Worm (Caenorhabditis elegans) whole organism, late embryonic: ENCODE measurements around the gene clec-240.

Source experiments
- C08G9.2 ChIP-seq: sonication (generic microtip); optimal IDR thresholded peaks from 2 replicates; lab custom pipeline; 2016; ENCODE audit warnings: mild to moderate bottlenecking, missing genetic modification characterization, moderate library complexity, missing compliant biosample characterization
- K09A11.1 ChIP-seq: sonication (generic microtip); optimal IDR thresholded peaks from 2 replicates; lab custom pipeline; 2017; ENCODE audit warnings: antibody characterized with exemption, mild to moderate bottlenecking, missing genetic modification characterization, missing compliant biosample characterization; ENCODE audit not compliant: insufficient read depth
- T23F11.4 ChIP-seq: fragments of 200-800 bp; sonication (Bioruptor generic); optimal IDR thresholded peaks from 2 replicates; lab custom pipeline; 2018; ENCODE audit warnings: mild to moderate bottlenecking, missing genetic modification characterization, missing compliant biosample characterization
- Y22D7AL.16 ChIP-seq: sonication (generic microtip); optimal IDR thresholded peaks from 2 replicates; lab custom pipeline; 2016; ENCODE audit warnings: missing genetic modification characterization, missing compliant biosample characterization
- ahr-1 ChIP-seq: sonication (generic microtip); optimal IDR thresholded peaks from 2 replicates; lab custom pipeline; 2016; ENCODE audit warnings: missing genetic modification characterization, missing compliant biosample characterization
- ceh-19 ChIP-seq: fragments of 200-800 bp; sonication (Bioruptor generic); optimal IDR thresholded peaks from 2 replicates; lab custom pipeline; 2018; ENCODE audit warnings: mild to moderate bottlenecking, missing genetic modification characterization, missing compliant biosample characterization
- ceh-2 ChIP-seq: sonication (generic microtip); optimal IDR thresholded peaks from 2 replicates; lab custom pipeline; 2016; ENCODE audit warnings: missing genotype, missing genetic modification characterization, missing compliant biosample characterization
- ceh-24 ChIP-seq: sonication (generic microtip); optimal IDR thresholded peaks from 2 replicates; lab custom pipeline; 2016; ENCODE audit warnings: mild to moderate bottlenecking, missing genetic modification characterization, missing compliant biosample characterization
- ceh-9 ChIP-seq: sonication (generic microtip); optimal IDR thresholded peaks from 2 replicates; lab custom pipeline; 2016; ENCODE audit warnings: mild to moderate bottlenecking, missing genetic modification characterization, inconsistent platforms, missing compliant biosample characterization
- che-1 ChIP-seq: sonication (generic microtip); optimal IDR thresholded peaks from 2 replicates; lab custom pipeline; 2016; ENCODE audit warnings: mild to moderate bottlenecking, missing genetic modification characterization, missing compliant biosample characterization
- elt-2 ChIP-seq: sonication (generic microtip); optimal IDR thresholded peaks from 2 replicates; lab custom pipeline; 2016; ENCODE audit warnings: missing genetic modification reagents, missing genetic modification characterization, missing compliant biosample characterization
- elt-4 ChIP-seq: sonication (generic microtip); optimal IDR thresholded peaks from 2 replicates; lab custom pipeline; 2016; ENCODE audit warnings: missing genetic modification characterization, missing compliant biosample characterization
- gmeb-2 ChIP-seq: sonication (generic microtip); optimal IDR thresholded peaks from 2 replicates; lab custom pipeline; 2016; ENCODE audit warnings: missing genetic modification characterization, inconsistent platforms, missing compliant biosample characterization
- hlh-13 ChIP-seq: fragments of 200-800 bp; sonication (Bioruptor generic); optimal IDR thresholded peaks from 2 replicates; lab custom pipeline; 2018; ENCODE audit warnings: mild to moderate bottlenecking, missing genetic modification characterization, missing compliant biosample characterization
- hlh-15 ChIP-seq: sonication (generic microtip); optimal IDR thresholded peaks from 2 replicates; lab custom pipeline; 2016; ENCODE audit warnings: missing genetic modification characterization, missing compliant biosample characterization
- hlh-30 ChIP-seq: sonication (generic microtip); optimal IDR thresholded peaks from 2 replicates; lab custom pipeline; 2017; ENCODE audit warnings: antibody characterized with exemption, missing genetic modification characterization, missing compliant biosample characterization; ENCODE audit not compliant: insufficient read depth
- hlh-6 ChIP-seq: sonication (generic microtip); optimal IDR thresholded peaks from 2 replicates; lab custom pipeline; 2016; ENCODE audit warnings: missing genotype, missing genetic modification characterization, missing compliant biosample characterization
- lim-6 ChIP-seq: sonication (generic microtip); optimal IDR thresholded peaks from 2 replicates; lab custom pipeline; 2016; ENCODE audit warnings: missing genetic modification characterization, missing compliant biosample characterization
- lin-11 ChIP-seq: fragments of 200-800 bp; sonication (Bioruptor generic); optimal IDR thresholded peaks from 2 replicates; lab custom pipeline; 2018; ENCODE audit warnings: mild to moderate bottlenecking, missing genetic modification characterization, missing compliant biosample characterization
- mec-3 ChIP-seq: sonication (generic microtip); optimal IDR thresholded peaks from 2 replicates; lab custom pipeline; 2016; ENCODE audit warnings: borderline replicate concordance, missing genetic modification characterization, missing compliant biosample characterization
- nfya-1 ChIP-seq: sonication (generic microtip); optimal IDR thresholded peaks from 2 replicates; lab custom pipeline; 2017; ENCODE audit warnings: missing genetic modification characterization, mild to moderate bottlenecking, missing compliant biosample characterization, antibody characterized with exemption, moderate library complexity
- npax-4 ChIP-seq: sonication (generic microtip); optimal IDR thresholded peaks from 2 replicates; lab custom pipeline; 2016; ENCODE audit warnings: missing genetic modification characterization, missing compliant biosample characterization
- odd-2 ChIP-seq: sonication (generic microtip); optimal IDR thresholded peaks from 2 replicates; lab custom pipeline; 2017; ENCODE audit warnings: antibody characterized with exemption, mild to moderate bottlenecking, missing genetic modification characterization, missing compliant biosample characterization
- pag-3 ChIP-seq: sonication (generic microtip); optimal IDR thresholded peaks from 2 replicates; lab custom pipeline; 2016; ENCODE audit warnings: missing compliant biosample characterization, missing genetic modification characterization, borderline replicate concordance
- pat-9 ChIP-seq: fragments of 200-800 bp; sonication (Bioruptor generic); optimal IDR thresholded peaks from 2 replicates; lab custom pipeline; 2018; ENCODE audit warnings: mild to moderate bottlenecking, missing genetic modification characterization, moderate library complexity, missing compliant biosample characterization
- pha-2 ChIP-seq: sonication (generic microtip); optimal IDR thresholded peaks from 2 replicates; lab custom pipeline; 2017; ENCODE audit warnings: mild to moderate bottlenecking, missing genetic modification characterization, missing compliant biosample characterization
- pha-4 ChIP-seq: fragments of 150-350 bp; optimal IDR thresholded peaks from 2 replicates; lab custom pipeline; 2018; ENCODE audit warnings: missing biosample characterization, missing genetic modification reagents, missing genetic modification characterization
- ref-2 ChIP-seq: sonication (generic microtip); optimal IDR thresholded peaks from 2 replicates; lab custom pipeline; 2016; ENCODE audit warnings: missing genetic modification characterization, missing compliant biosample characterization
- sox-2 ChIP-seq: fragments of 200-800 bp; sonication (Bioruptor generic); IDR thresholded peaks from 2 replicates; pipeline ENCODE4 v1.3.6; 2022; ENCODE audit warnings: missing genetic modification reagents, missing genetic modification characterization, missing compliant biosample characterization
- sox-4 ChIP-seq: sonication (generic microtip); optimal IDR thresholded peaks from 2 replicates; lab custom pipeline; 2017; ENCODE audit warnings: mild to moderate bottlenecking, missing genetic modification characterization, inconsistent platforms, missing compliant biosample characterization
- tbx-2 ChIP-seq: sonication (generic microtip); optimal IDR thresholded peaks from 2 replicates; lab custom pipeline; 2016; ENCODE audit warnings: missing genetic modification characterization, missing compliant biosample characterization
- tbx-7 ChIP-seq: sonication (generic microtip); optimal IDR thresholded peaks from 2 replicates; lab custom pipeline; 2016; ENCODE audit warnings: missing genotype, missing genetic modification characterization, missing compliant biosample characterization
- ttx-3 ChIP-seq: sonication (generic microtip); optimal IDR thresholded peaks from 2 replicates; lab custom pipeline; 2016; ENCODE audit warnings: missing genetic modification reagents, missing genetic modification characterization, missing compliant biosample characterization
- unc-42 ChIP-seq: sonication (generic microtip); optimal IDR thresholded peaks from 2 replicates; lab custom pipeline; 2016; ENCODE audit warnings: missing genotype, missing genetic modification characterization, missing compliant biosample characterization
- unc-86 ChIP-seq: sonication (generic microtip); optimal IDR thresholded peaks from 2 replicates; lab custom pipeline; 2016; ENCODE audit warnings: missing genetic modification characterization, missing compliant biosample characterization
- ztf-16 ChIP-seq: sonication (generic microtip); optimal IDR thresholded peaks from 2 replicates; lab custom pipeline; 2017; ENCODE audit warnings: missing genetic modification characterization, missing compliant biosample characterization

Gene clec-240

DNA sequence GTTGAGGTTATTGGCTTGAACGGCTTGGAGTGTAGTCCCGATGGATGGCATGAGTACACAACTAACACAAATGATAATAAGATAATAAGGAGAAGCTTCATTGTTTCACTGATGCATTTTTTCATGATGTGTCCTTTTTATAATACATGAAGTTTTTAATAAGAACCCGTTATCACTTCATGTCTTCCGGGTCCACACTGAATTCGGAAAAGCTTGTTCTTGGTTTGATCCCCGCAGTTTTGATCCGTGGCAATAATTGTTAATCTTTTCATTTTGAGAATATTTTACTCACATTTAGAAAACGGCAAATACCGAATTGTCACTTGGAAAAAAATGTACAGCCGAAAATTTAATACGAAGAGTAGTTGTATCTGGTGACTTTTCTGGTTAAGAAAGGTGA, 21.2 kb upstream of the clec-240 start, which contains the start of gene Y102A5C.27:
Gene Y102A5C.27, minus strand, starts transcription at position 101 of the 400 bp plus-strand sequence.
- TF ChIP-seq ceh-19 (GFP tag; lab: Kevin White, UChicago) (no peak), mec-3 (tag; lab: Kevin White, UChicago) (no peak), pha-2 (tag; lab: Kevin White, UChicago) (no peak), hlh-15 (no peak), hlh-6 (tag; lab: Kevin White, UChicago) (no peak), K09A11.1 (no peak), tbx-2 (tag; lab: Kevin White, UChicago) (no peak), hlh-13 (GFP tag; lab: Kevin White, UChicago) (no peak), pha-4 (tag; lab: Kevin White, UChicago) (no peak), npax-4 (tag; lab: Kevin White, UChicago) (no peak), ceh-24 (no peak), gmeb-2 (tag; lab: Kevin White, UChicago) (no peak)
- TF ChIP-seq, all 69 proteins: peak for 0

DNA sequence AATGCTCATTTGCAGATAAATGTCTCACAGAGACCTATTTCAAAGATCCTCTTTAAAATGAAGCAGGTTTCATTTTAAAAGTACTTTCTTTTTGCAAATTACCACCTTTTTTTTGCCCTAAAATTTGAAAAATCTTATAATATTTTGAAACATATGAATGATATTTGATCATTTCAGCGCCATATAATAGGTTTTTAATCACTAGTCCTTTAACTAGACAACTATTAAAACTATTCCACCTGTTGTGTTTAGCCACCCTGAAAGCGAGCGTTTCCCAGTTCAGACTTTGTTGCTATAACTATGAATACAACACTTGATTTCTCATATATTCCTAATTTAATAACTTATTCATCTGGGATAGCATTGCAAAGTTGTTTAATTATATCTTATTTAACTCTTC, 18.1 kb upstream of the clec-240 start, which contains the start of gene srz-95:
Gene srz-95, plus strand, starts transcription at position 301 of the 400 bp plus-strand sequence.
- no peak for TF ChIP-seq lim-6 (tag; lab: Kevin White, UChicago)
- no peak for TF ChIP-seq npax-4 (tag; lab: Kevin White, UChicago)
- TF ChIP-seq pat-9 (tag; lab: Kevin White, UChicago): no peak
- no peak for TF ChIP-seq hlh-13 (GFP tag; lab: Kevin White, UChicago)

DNA sequence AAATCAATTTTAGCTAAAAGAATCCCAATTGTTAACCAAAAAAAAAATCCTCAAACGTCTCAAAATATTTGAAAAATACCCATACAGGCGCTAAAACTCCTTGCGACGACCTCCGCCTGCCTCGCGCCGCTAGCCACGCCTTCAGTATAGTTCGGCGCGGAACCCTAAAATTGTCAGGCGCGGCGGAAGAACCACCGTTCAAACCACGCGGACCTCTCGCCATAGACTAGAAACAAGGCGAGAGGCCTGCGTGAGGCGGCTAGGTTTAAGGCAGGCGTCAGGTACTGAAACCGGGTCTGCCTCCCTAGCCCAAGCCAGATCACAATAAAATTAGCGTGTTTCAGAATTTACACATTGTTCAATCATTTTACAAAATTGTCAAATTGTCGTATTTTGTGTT, 17.4 kb upstream of the clec-240 start:
- TF ChIP-seq C08G9.2 (tag; lab: Kevin White, UChicago) (no peak), nfya-1 (tag; lab: Kevin White, UChicago) (no peak), ztf-16 (tag; lab: Kevin White, UChicago) (no peak), T23F11.4 (GFP tag; lab: Kevin White, UChicago) (no peak), K09A11.1 (no peak), ahr-1 (tag; lab: Kevin White, UChicago) (no peak), pat-9 (tag; lab: Kevin White, UChicago) (no peak), unc-42 (no peak), sox-4 (tag; lab: Kevin White, UChicago) (no peak), tbx-7 (no peak), gmeb-2 (tag; lab: Kevin White, UChicago) (no peak), elt-2 (no peak), ref-2 (tag; lab: Kevin White, UChicago) (no peak), unc-86 (tag; lab: Kevin White, UChicago) (no peak), hlh-13 (GFP tag; lab: Kevin White, UChicago) (no peak)

- TF ChIP-seq hlh-30 (tag; lab: Kevin White, UChicago) (no peak), tbx-2 (tag; lab: Kevin White, UChicago) (no peak), ceh-2 (no peak), elt-4 (tag; lab: Kevin White, UChicago) (no peak), pag-3 (tag; lab: Kevin White, UChicago) (no peak), Y22D7AL.16 (tag; lab: Kevin White, UChicago) (no peak), odd-2 (tag; lab: Kevin White, UChicago) (no peak), sox-2 (GFP tag; lab: Robert Waterston, UW) (no peak), pat-9 (tag; lab: Kevin White, UChicago) (no peak)
Observed at ce11 chrV:17000204-17000603, 9.6 kb upstream of the clec-240 start, which contains the start of gene str-217. Gene str-217 (minus strand): TSS chrV:17000304.

- TF ChIP-seq elt-2 (no peak), pha-4 (tag; lab: Kevin White, UChicago) (no peak), ttx-3 (tag; lab: Kevin White, UChicago) (no peak), che-1 (tag; lab: Kevin White, UChicago) (no peak), lin-11 (tag; lab: Kevin White, UChicago) (no peak), ceh-9 (tag; lab: Kevin White, UChicago) (no peak), ztf-16 (tag; lab: Kevin White, UChicago) (no peak)
Observed at ce11 chrV:17000635-17001034, 9.2 kb upstream of the clec-240 start.
